Fruit fly (Drosophila melanogaster) whole organism, prepupa: ENCODE results near the gene CG31360.
A peak's percentile ranks its signal among the peaks of the same experiment; 100 is the strongest.

Source experiments
- Blimp-1 ChIP-seq: fragments of 200-800 bp; sonication (Bioruptor generic); optimal IDR thresholded peaks from 3 replicates; lab custom pipeline; 2017; ENCODE audit warnings: missing biosample characterization, missing genetic modification characterization, mild to moderate bottlenecking, moderate library complexity, missing genetic modification reagents
- CG11902 ChIP-seq: fragments of 200-800 bp; sonication (Bioruptor generic); optimal IDR thresholded peaks from 3 replicates; lab custom pipeline; 2016; ENCODE audit warnings: missing biosample characterization, missing genetic modification characterization
- CG15336 ChIP-seq: fragments of 200-800 bp; sonication (Bioruptor generic); IDR thresholded peaks from 2 replicates; pipeline ENCODE4 v1.3.6; 2022; ENCODE audit warnings: missing biosample characterization, missing genetic modification characterization
- CG16779 ChIP-seq: fragments of 200-800 bp; sonication (Bioruptor generic); optimal IDR thresholded peaks from 3 replicates; lab custom pipeline; 2017; ENCODE audit warnings: missing biosample characterization, mild to moderate bottlenecking, missing genetic modification characterization
- CG3032 ChIP-seq: fragments of 200-800 bp; optimal IDR thresholded peaks from 2 replicates; lab custom pipeline; 2019; ENCODE audit warnings: missing biosample characterization, mild to moderate bottlenecking, missing genetic modification characterization, moderate library complexity
- CG31627 ChIP-seq: fragments of 200-800 bp; sonication (Bioruptor generic); optimal IDR thresholded peaks from 3 replicates; lab custom pipeline; 2016; ENCODE audit warnings: missing biosample characterization, missing genetic modification characterization
- CG32006 ChIP-seq: fragments of 200-800 bp; sonication (Bioruptor generic); optimal IDR thresholded peaks from 3 replicates; lab custom pipeline; 2017; ENCODE audit warnings: missing biosample characterization, mild to moderate bottlenecking, missing genetic modification characterization
- CG3919 ChIP-seq: fragments of 200-800 bp; sonication (Bioruptor generic); optimal IDR thresholded peaks from 3 replicates; lab custom pipeline; 2016; ENCODE audit warnings: missing biosample characterization, missing genetic modification characterization
- CG4318 ChIP-seq: fragments of 200-800 bp; sonication (Bioruptor generic); optimal IDR thresholded peaks from 3 replicates; lab custom pipeline; 2017; ENCODE audit warnings: missing biosample characterization, mild to moderate bottlenecking, missing genetic modification characterization
- CG6163 ChIP-seq: fragments of 200-800 bp; sonication (Bioruptor generic); IDR thresholded peaks from 3 replicates; pipeline ENCODE4 v1.3.6; 2022; ENCODE audit warnings: missing biosample characterization, missing genetic modification characterization
- CG6276 ChIP-seq: fragments of 200-800 bp; sonication (Bioruptor generic); optimal IDR thresholded peaks from 2 replicates; lab custom pipeline; 2017; ENCODE audit warnings: missing biosample characterization, mild to moderate bottlenecking, missing genetic modification characterization
- CG6854 ChIP-seq: fragments of 200-800 bp; sonication (Bioruptor generic); optimal IDR thresholded peaks from 2 replicates; lab custom pipeline; 2017; ENCODE audit warnings: missing biosample characterization, mild to moderate bottlenecking, missing genetic modification characterization
- CG7368 ChIP-seq: fragments of 200-800 bp; sonication (Bioruptor generic); optimal IDR thresholded peaks from 3 replicates; lab custom pipeline; 2016; ENCODE audit warnings: missing biosample characterization, missing genetic modification characterization
- CG8319 ChIP-seq: fragments of 200-800 bp; sonication (Bioruptor generic); optimal IDR thresholded peaks from 3 replicates; lab custom pipeline; 2016; ENCODE audit warnings: missing biosample characterization, missing genetic modification characterization
- CG8632 ChIP-seq: fragments of 200-800 bp; sonication (Bioruptor generic); optimal IDR thresholded peaks from 3 replicates; lab custom pipeline; 2016; ENCODE audit warnings: missing biosample characterization, missing genetic modification characterization
- CG9139 ChIP-seq: fragments of 200-800 bp; sonication (Bioruptor generic); optimal IDR thresholded peaks from 3 replicates; lab custom pipeline; 2017; ENCODE audit warnings: missing biosample characterization, mild to moderate bottlenecking, missing genetic modification characterization
- Eip75B ChIP-seq: fragments of 200-800 bp; sonication (Bioruptor generic); optimal IDR thresholded peaks from 3 replicates; lab custom pipeline; 2016; ENCODE audit warnings: missing biosample characterization, missing genetic modification characterization
- Eip93F ChIP-seq: fragments of 200-800 bp; sonication (Bioruptor generic); optimal IDR thresholded peaks from 2 replicates; lab custom pipeline; 2016; ENCODE audit warnings: missing biosample characterization, mild to moderate bottlenecking, missing genetic modification characterization
- Ets21C ChIP-seq: fragments of 200-800 bp; sonication (Bioruptor generic); optimal IDR thresholded peaks from 3 replicates; lab custom pipeline; 2016; ENCODE audit warnings: missing biosample characterization, missing genetic modification characterization
- Ets96B ChIP-seq: fragments of 200-800 bp; optimal IDR thresholded peaks from 2 replicates; lab custom pipeline; 2019; ENCODE audit warnings: missing biosample characterization, mild to moderate bottlenecking, missing genetic modification characterization, moderate library complexity
- Gug ChIP-seq: fragments of 200-800 bp; sonication (Bioruptor generic); IDR thresholded peaks from 2 replicates; pipeline ENCODE4 v1.3.6; 2022; ENCODE audit warnings: missing biosample characterization, missing genetic modification characterization
- Hr39 ChIP-seq: fragments of 200-800 bp; sonication (Bioruptor generic); optimal IDR thresholded peaks from 2 replicates; lab custom pipeline; 2016; ENCODE audit warnings: missing biosample characterization, missing genetic modification characterization
- Hr4 ChIP-seq: fragments of 200-800 bp; sonication (Bioruptor generic); optimal IDR thresholded peaks from 3 replicates; lab custom pipeline; 2016; ENCODE audit warnings: missing biosample characterization, missing genetic modification characterization
- OdsH ChIP-seq: fragments of 200-800 bp; sonication (Bioruptor generic); optimal IDR thresholded peaks from 3 replicates; lab custom pipeline; 2016; ENCODE audit warnings: missing biosample characterization, missing genetic modification characterization
- Smox ChIP-seq: fragments of 200-800 bp; sonication (Bioruptor generic); optimal IDR thresholded peaks from 3 replicates; lab custom pipeline; 2016; ENCODE audit warnings: missing biosample characterization, missing genetic modification characterization
- Sox102F ChIP-seq: fragments of 200-800 bp; sonication (Bioruptor generic); optimal IDR thresholded peaks from 2 replicates; lab custom pipeline; 2016; ENCODE audit warnings: missing biosample characterization, mild to moderate bottlenecking, missing genetic modification characterization
- Sox14 ChIP-seq: fragments of 200-800 bp; sonication (Bioruptor generic); optimal IDR thresholded peaks from 3 replicates; lab custom pipeline; 2016; ENCODE audit warnings: missing biosample characterization, missing genetic modification characterization
- Sox15 ChIP-seq: fragments of 200-800 bp; sonication (Bioruptor generic); optimal IDR thresholded peaks from 3 replicates; lab custom pipeline; 2016; ENCODE audit warnings: missing biosample characterization, missing genetic modification characterization
- achi ChIP-seq: fragments of 200-800 bp; sonication (Bioruptor generic); optimal IDR thresholded peaks from 3 replicates; lab custom pipeline; 2016; ENCODE audit warnings: missing biosample characterization, missing genetic modification characterization
- acj6 ChIP-seq: fragments of 200-800 bp; sonication (Bioruptor generic); optimal IDR thresholded peaks from 3 replicates; lab custom pipeline; 2016; ENCODE audit warnings: missing biosample characterization, missing genetic modification characterization
- cyc ChIP-seq: fragments of 200-800 bp; sonication (Bioruptor generic); optimal IDR thresholded peaks from 3 replicates; lab custom pipeline; 2016; ENCODE audit warnings: missing biosample characterization, missing genetic modification characterization
- dac ChIP-seq: fragments of 200-800 bp; sonication (Bioruptor generic); optimal IDR thresholded peaks from 2 replicates; lab custom pipeline; 2017; ENCODE audit warnings: missing biosample characterization, mild to moderate bottlenecking, missing genetic modification characterization
- dsx ChIP-seq: fragments of 200-800 bp; optimal IDR thresholded peaks from 3 replicates; lab custom pipeline; 2019; ENCODE audit warnings: missing biosample characterization, mild to moderate bottlenecking, missing genetic modification characterization, moderate library complexity; ENCODE audit not compliant: poor library complexity, severe bottlenecking
- eg ChIP-seq: fragments of 200-800 bp; sonication (Bioruptor generic); IDR thresholded peaks from 3 replicates; pipeline ENCODE4 v1.3.6; 2022; ENCODE audit warnings: missing biosample characterization, missing genetic modification characterization
- esn ChIP-seq: fragments of 200-800 bp; sonication (Bioruptor generic); optimal IDR thresholded peaks from 2 replicates; lab custom pipeline; 2016; ENCODE audit warnings: missing biosample characterization, mild to moderate bottlenecking, missing genetic modification characterization, moderate library complexity
- fd59A ChIP-seq: fragments of 200-800 bp; sonication (Bioruptor generic); optimal IDR thresholded peaks from 2 replicates; lab custom pipeline; 2017; ENCODE audit warnings: missing biosample characterization, mild to moderate bottlenecking, missing genetic modification characterization, missing genetic modification reagents
- fd85E ChIP-seq: fragments of 200-800 bp; sonication (Bioruptor generic); optimal IDR thresholded peaks from 3 replicates; lab custom pipeline; 2016; ENCODE audit warnings: missing biosample characterization, missing genetic modification characterization
- pdm3 ChIP-seq: fragments of 200-800 bp; sonication (Bioruptor generic); optimal IDR thresholded peaks from 3 replicates; lab custom pipeline; 2016; ENCODE audit warnings: missing biosample characterization, missing genetic modification characterization
- salr ChIP-seq, 2 experiments: fragments of 200-800 bp; sonication (Bioruptor generic); optimal IDR thresholded peaks; 3 replicates each; lab custom pipeline; 2016 to 2018; ENCODE audit warnings: missing biosample characterization in 2 of 2, missing genetic modification characterization in 2 of 2, mild to moderate bottlenecking in 1 of 2
- spab ChIP-seq: fragments of 200-800 bp; sonication (Bioruptor generic); optimal IDR thresholded peaks from 2 replicates; lab custom pipeline; 2017; ENCODE audit warnings: missing biosample characterization, mild to moderate bottlenecking, missing genetic modification characterization, missing genetic modification reagents
- ss ChIP-seq, 2 experiments: fragments of 200-800 bp; sonication (Bioruptor generic); optimal IDR thresholded peaks; 2 replicates in 1 of 2; 3 replicates in 1 of 2; lab custom pipeline; 2017 to 2018; ENCODE audit warnings: mild to moderate bottlenecking in 2 of 2, missing biosample characterization in 2 of 2, missing genetic modification characterization in 2 of 2, moderate library complexity in 1 of 2
- svp ChIP-seq: fragments of 200-800 bp; sonication (Bioruptor generic); peaks from one replicate; lab custom pipeline; 2016; ENCODE audit warnings: missing biosample characterization, missing genetic modification characterization
- vri ChIP-seq: fragments of 200-800 bp; sonication (Bioruptor generic); optimal IDR thresholded peaks from 3 replicates; lab custom pipeline; 2016; ENCODE audit warnings: missing biosample characterization, mild to moderate bottlenecking, missing genetic modification characterization

Gene CG31360

dm6 chr3R:17679368-17679997 is 5.4 kb upstream of the CG31360 start (continued):
- TF ChIP-seq esn, result peak; percentile 95
- TF ChIP-seq CG3032 (tag; lab: Kevin White, UChicago), result peak; percentile 80
- peak; percentile 85 for TF ChIP-seq dsx (GFP tag; lab: Kevin White, UChicago)
- peak; percentile 80 for TF ChIP-seq spab (GFP tag; lab: Kevin White, UChicago)
- TF ChIP-seq Smox (GFP tag; lab: Kevin White, UChicago), result peak; percentile 91
- peak; percentile 86 for TF ChIP-seq CG31627
- peak; percentile 77 for TF ChIP-seq fd59A (GFP tag; lab: Kevin White, UChicago)
- TF ChIP-seq cyc, result peak; percentile 87
- TF ChIP-seq CG8319, result peak; percentile 69
- TF ChIP-seq CG8632 (GFP tag; lab: Kevin White, UChicago), result peak; percentile 83
- TF ChIP-seq achi (GFP tag; lab: Kevin White, UChicago), result peak; percentile 90
- TF ChIP-seq CG11902 (GFP tag; lab: Kevin White, UChicago), result peak; percentile 55
- TF ChIP-seq OdsH (GFP tag; lab: Kevin White, UChicago), result peak; percentile 91
- peak; percentile 90 for TF ChIP-seq CG15336 (GFP tag; lab: Robert Waterston, UW)
- TF ChIP-seq Ets21C, result peak; percentile 78
- TF ChIP-seq CG16779 (tag; lab: Kevin White, UChicago), result peak; percentile 33
- TF ChIP-seq Ets96B (tag; lab: Kevin White, UChicago), result peak; percentile 80
- TF ChIP-seq Eip93F, result peak; percentile 90
- TF ChIP-seq Gug (GFP tag; lab: Robert Waterston, UW), result peak; percentile 70
- TF ChIP-seq dac (GFP tag; lab: Kevin White, UChicago), result peak; percentile 45
- peak; percentile 84 for TF ChIP-seq vri (GFP tag; lab: Kevin White, UChicago)
- peak; percentile 79 for TF ChIP-seq CG6163 (GFP tag; lab: Robert Waterston, UW)
- TF ChIP-seq svp, result peak; percentile 97
- TF ChIP-seq Hr4, result peak; percentile 87
- TF ChIP-seq ss (GFP tag; optimal IDR thresholded peaks at IDR 0.05; lab: Kevin White, UChicago), result peak; percentile 68 to 80
- TF ChIP-seq CG4318, result no peak
- TF ChIP-seq CG6276 (GFP tag; lab: Kevin White, UChicago), result no peak
- peak; percentile 39 for TF ChIP-seq fd85E (GFP tag; lab: Kevin White, UChicago)
- TF ChIP-seq CG32006 (GFP tag; lab: Kevin White, UChicago), result peak; percentile 95

- no peak for TF ChIP-seq ss (GFP tag; optimal IDR thresholded peaks at IDR 0.05; lab: Kevin White, UChicago)
- peak; percentile 11 for TF ChIP-seq Blimp-1 (GFP tag; lab: Kevin White, UChicago)
- TF ChIP-seq fd59A (GFP tag; lab: Kevin White, UChicago), result no peak
- no peak for TF ChIP-seq Sox14 (GFP tag; lab: Kevin White, UChicago)
- TF ChIP-seq svp, result peak; percentile 75
- TF ChIP-seq CG32006 (GFP tag; lab: Kevin White, UChicago), result no peak
- TF ChIP-seq, all 60 proteins: peak for 2
Measured at dm6 chr3R:17680268-17680638, 4.6 kb upstream of the CG31360 start.

dm6 chr3R:17680639-17681302 is 4.1 kb upstream of the CG31360 start:
- TF ChIP-seq CG6276 (GFP tag; lab: Kevin White, UChicago) (no peak), CG16779 (tag; lab: Kevin White, UChicago) (no peak), fd85E (GFP tag; lab: Kevin White, UChicago) (no peak), eg (GFP tag; lab: Robert Waterston, UW) (no peak), CG4318 (no peak), salr (GFP tag; optimal IDR thresholded peaks at IDR 0.05; lab: Kevin White, UChicago) (peak in 1 of 2 experiments; percentile 60), Gug (GFP tag; lab: Robert Waterston, UW) (no peak), esn (peak; percentile 71), Hr39 (GFP tag; lab: Kevin White, UChicago) (peak; percentile 28), CG7368 (GFP tag; lab: Kevin White, UChicago) (peak; percentile 7), CG3919 (peak; percentile 10), Ets96B (tag; lab: Kevin White, UChicago) (peak; percentile 3), pdm3 (GFP tag; lab: Kevin White, UChicago) (peak; percentile 48), Hr4 (peak; percentile 64), CG9139 (no peak), acj6 (peak; percentile 39), CG6854 (GFP tag; lab: Kevin White, UChicago) (no peak), Blimp-1 (GFP tag; lab: Kevin White, UChicago) (no peak), svp (peak; percentile 80), Sox102F (GFP tag; lab: Kevin White, UChicago) (peak; percentile 43), dsx (GFP tag; lab: Kevin White, UChicago) (no peak), Smox (GFP tag; lab: Kevin White, UChicago) (peak; percentile 69), CG8319 (no peak), Eip93F (peak; percentile 27), Eip75B (GFP tag; lab: Kevin White, UChicago) (peak; percentile 25), Sox15 (GFP tag; lab: Kevin White, UChicago) (peak; percentile 31), CG6163 (GFP tag; lab: Robert Waterston, UW) (0 out of 3 replicates have a peak, but pooled peaks have one; percentile 9), cyc (no peak)
